Worm (Caenorhabditis elegans): Measurements from ENCODE around the gene ZK637.12.

DNA sequence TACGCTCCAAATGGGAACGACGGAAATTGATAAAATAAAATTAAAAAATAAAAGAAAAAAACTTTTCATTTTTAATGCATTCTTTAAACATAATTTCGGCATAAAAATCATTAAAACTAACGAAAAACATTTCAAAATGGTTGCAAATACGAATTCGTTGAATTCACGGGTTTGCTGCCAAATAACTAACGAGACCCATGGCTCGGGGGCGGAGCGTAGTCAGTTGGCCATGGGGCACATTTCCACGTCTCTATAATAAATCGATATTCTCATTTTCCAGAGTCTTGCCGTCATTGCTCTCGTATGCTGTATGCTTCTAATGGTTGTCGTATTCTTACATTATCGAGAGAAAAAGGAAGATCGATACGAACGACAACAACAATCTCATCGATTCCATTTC, 30.6 kb upstream of the ZK637.12 start, which contains the start of gene ZK637.4:
- TF ChIP-seq ceh-83 (GFP tag; optimal IDR thresholded peaks at IDR 0.05) (no peak), blmp-1 (tag; optimal IDR thresholded peaks at IDR 0.05) (no peak), unc-62 (GFP tag; optimal IDR thresholded peaks at IDR 0.05) (no peak), lin-13 (tag; optimal IDR thresholded peaks at IDR 0.05) (no peak), unc-39 (tag; optimal IDR thresholded peaks at IDR 0.05) (no peak), elt-3 (tag; optimal IDR thresholded peaks at IDR 0.05) (no peak), snpc-4 (tag; optimal IDR thresholded peaks at IDR 0.05) (no peak), nhr-237 (tag; optimal IDR thresholded peaks at IDR 0.05) (no peak), nhr-12 (tag; optimal IDR thresholded peaks at IDR 0.05) (no peak), mab-5 (tag; optimal IDR thresholded peaks at IDR 0.05) (no peak), nhr-28 (tag; optimal IDR thresholded peaks at IDR 0.05) (no peak), sem-2 (GFP tag; optimal IDR thresholded peaks at IDR 0.05) (no peak), ces-1 (GFP tag; optimal IDR thresholded peaks at IDR 0.05) (no peak), hlh-1 (tag; optimal IDR thresholded peaks at IDR 0.05) (no peak)

Measured in whole organism, mixed stage, embryonic.